Worm (Caenorhabditis elegans) whole organism, mixed stage, embryonic: Measurements from ENCODE around the gene degl-2.
"Not testable (repeated sequence)": the region's sequence is repeated elsewhere in the genome, so short reads cannot be mapped to it uniquely, and the experiment has no call there.

ENCODE experiments used
- M03D4.4 ChIP-seq: sonication (generic microtip); optimal IDR thresholded peaks from 2 replicates; lab custom pipeline; 2017; ENCODE audit warnings: mild to moderate bottlenecking, missing genetic modification characterization, missing compliant biosample characterization
- bed-3 ChIP-seq: fragments of 200-800 bp; sonication (Bioruptor generic); optimal IDR thresholded peaks from 3 replicates; lab custom pipeline; 2018; ENCODE audit warnings: mild to moderate bottlenecking, missing genetic modification characterization, moderate library complexity, missing compliant biosample characterization
- ceh-43 ChIP-seq: fragments of 200-800 bp; sonication (Bioruptor generic); optimal IDR thresholded peaks from 2 replicates; lab custom pipeline; 2018; ENCODE audit warnings: mild to moderate bottlenecking, missing genetic modification characterization, moderate library complexity, missing compliant biosample characterization
- ceh-83 ChIP-seq: fragments of 200-800 bp; sonication (Bioruptor generic); optimal IDR thresholded peaks from 2 replicates; lab custom pipeline; 2018; ENCODE audit warnings: mild to moderate bottlenecking, missing genetic modification characterization, missing compliant biosample characterization
- cnd-1 ChIP-seq: fragments of 200-800 bp; sonication (Bioruptor generic); optimal IDR thresholded peaks from 2 replicates; lab custom pipeline; 2018; ENCODE audit warnings: mild to moderate bottlenecking, missing genetic modification characterization, missing compliant biosample characterization
- elt-1 ChIP-seq: sonication (generic microtip); optimal IDR thresholded peaks from 2 replicates; lab custom pipeline; 2017; ENCODE audit warnings: missing genetic modification characterization, mild to moderate bottlenecking, missing compliant biosample characterization, antibody characterized with exemption, moderate library complexity, borderline replicate concordance; ENCODE audit not compliant: insufficient read depth
- flh-1 ChIP-seq: fragments of 200-800 bp; sonication (Bioruptor generic); optimal IDR thresholded peaks from 2 replicates; lab custom pipeline; 2018; ENCODE audit warnings: mild to moderate bottlenecking, missing genetic modification characterization, moderate library complexity, missing compliant biosample characterization
- ham-2 ChIP-seq: fragments of 200-800 bp; sonication (Bioruptor generic); optimal IDR thresholded peaks from 2 replicates; lab custom pipeline; 2018; ENCODE audit warnings: mild to moderate bottlenecking, missing genetic modification characterization, missing compliant biosample characterization
- lin-13 ChIP-seq: fragments of 150-350 bp; optimal IDR thresholded peaks from 2 replicates; lab custom pipeline; 2014; ENCODE audit warnings: missing biosample characterization, missing genetic modification characterization
- lin-32 ChIP-seq: fragments of 200-800 bp; sonication (Bioruptor generic); optimal IDR thresholded peaks from 2 replicates; lab custom pipeline; 2018; ENCODE audit warnings: mild to moderate bottlenecking, missing genetic modification characterization, missing compliant biosample characterization
- mep-1 ChIP-seq: fragments of 150-350 bp; optimal IDR thresholded peaks from 2 replicates; lab custom pipeline; 2017; ENCODE audit warnings: missing biosample characterization, missing genetic modification reagents, missing genetic modification characterization, inconsistent platforms
- nhr-76 ChIP-seq: sonication (generic microtip); optimal IDR thresholded peaks from 2 replicates; lab custom pipeline; 2017; ENCODE audit warnings: missing biosample characterization, missing genetic modification characterization
- pha-4 ChIP-seq: fragments of 150-350 bp; optimal IDR thresholded peaks from 2 replicates; lab custom pipeline; 2018; ENCODE audit warnings: missing biosample characterization, missing genetic modification reagents, missing genetic modification characterization
- sem-2 ChIP-seq: fragments of 200-800 bp; sonication (Bioruptor generic); optimal IDR thresholded peaks from 2 replicates; lab custom pipeline; 2018; ENCODE audit warnings: mild to moderate bottlenecking, missing genetic modification characterization, missing compliant biosample characterization
- sptf-1 ChIP-seq: sonication (generic microtip); optimal IDR thresholded peaks from 2 replicates; lab custom pipeline; 2017; ENCODE audit warnings: mild to moderate bottlenecking, missing genetic modification characterization, moderate library complexity, missing compliant biosample characterization
- unc-39 ChIP-seq: fragments of 150-350 bp; optimal IDR thresholded peaks from 2 replicates; lab custom pipeline; 2014; ENCODE audit warnings: missing biosample characterization, missing genetic modification characterization
- unc-62 ChIP-seq: fragments of 150-350 bp; optimal IDR thresholded peaks from 2 replicates; lab custom pipeline; 2014; ENCODE audit warnings: missing biosample characterization, missing genetic modification reagents, missing genetic modification characterization
- zip-8 ChIP-seq: fragments of 150-350 bp; optimal IDR thresholded peaks from 2 replicates; lab custom pipeline; 2014; ENCODE audit warnings: missing biosample characterization, missing genetic modification characterization
- ztf-11 ChIP-seq: fragments of 150-350 bp; optimal IDR thresholded peaks from 2 replicates; lab custom pipeline; 2014; ENCODE audit warnings: missing biosample characterization, missing genetic modification characterization

Gene degl-2

DNA sequence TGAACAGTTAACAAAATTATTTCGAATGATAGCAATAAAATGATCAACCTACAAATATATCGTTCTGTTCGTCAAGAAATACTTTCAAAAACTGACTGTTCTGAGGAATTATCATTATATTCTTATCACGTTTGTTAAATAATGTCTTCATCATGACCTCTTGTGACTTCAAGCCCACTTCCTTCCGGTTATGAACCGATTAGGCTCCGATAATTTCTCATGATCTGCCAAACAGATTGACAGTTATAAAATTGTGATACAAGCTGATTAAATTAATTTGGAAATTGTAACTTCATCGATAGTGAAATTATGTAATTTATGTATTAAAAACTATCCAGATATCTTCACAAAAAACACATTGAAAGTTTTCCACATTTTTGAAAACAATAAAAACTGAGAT is 37.6 kb downstream of the degl-2 start, which contains the start of gene ins-8:
Gene ins-8, minus strand, starts transcription at position 101 of the 400 bp plus-strand sequence.
- no peak for TF ChIP-seq flh-1
- TF ChIP-seq unc-39, result no peak
- no peak for TF ChIP-seq ceh-43 (GFP tag; lab: Kevin White, UChicago)

- TF ChIP-seq flh-1 (no peak), ham-2 (GFP tag; lab: Kevin White, UChicago) (no peak), cnd-1 (tag; lab: Kevin White, UChicago) (no peak), ztf-11 (tag; lab: Kevin White, UChicago) (no peak), ceh-83 (no peak), sem-2 (no peak), nhr-76 (tag; lab: Kevin White, UChicago) (no peak)
Observed at ce11 chrIV:9682514-9682913, 39.2 kb downstream of the degl-2 start, which contains the start of gene ins-7. Gene ins-7 (minus strand): TSS chrIV:9682845.

ce11 chrIV:9683433-9683832 is 40.1 kb downstream of the degl-2 start, which contains the start of the genes htas-1 and ZK1251.3:
Gene htas-1 (minus strand): TSS chrIV:9683533.
Gene ZK1251.3 (plus strand): TSS chrIV:9683658.
- TF ChIP-seq elt-1 (tag; lab: Kevin White, UChicago) (no peak), lin-32 (GFP tag; lab: Kevin White, UChicago) (no peak), zip-8 (no peak), flh-1 (no peak), mep-1 (tag; lab: Kevin White, UChicago) (no peak), sem-2 (no peak)
- TF ChIP-seq, all 35 proteins: peak for 0

- TF ChIP-seq unc-62 (GFP tag; lab: Kevin White, UChicago); ham-2 (GFP tag; lab: Kevin White, UChicago); M03D4.4 (tag; lab: Kevin White, UChicago): not testable (repeated sequence)
Observed at ce11 chrIV:9688715-9689114, 45.4 kb downstream of the degl-2 start, which contains the start of gene msp-76. Gene msp-76 (plus strand): TSS chrIV:9689015.

ce11 chrIV:9690644-9691043 is 47.4 kb downstream of the degl-2 start, which contains the start of gene sdz-36:
Gene sdz-36 (plus strand): TSS chrIV:9690944.
- no peak for TF ChIP-seq mep-1 (tag; lab: Kevin White, UChicago)
- no peak for TF ChIP-seq sem-2
- no peak for TF ChIP-seq ham-2 (GFP tag; lab: Kevin White, UChicago)
- no peak for TF ChIP-seq pha-4
- TF ChIP-seq lin-13 (tag; lab: Kevin White, UChicago), result no peak
- no peak for TF ChIP-seq lin-32 (GFP tag; lab: Kevin White, UChicago)
- no peak for TF ChIP-seq unc-62 (GFP tag; lab: Kevin White, UChicago)
- no peak for TF ChIP-seq sptf-1 (tag; lab: Kevin White, UChicago)

ce11 chrIV:9692874-9693273 is 49.6 kb downstream of the degl-2 start, which contains the start of gene twk-9:
Gene twk-9 (plus strand): TSS chrIV:9693174.
- no peak for TF ChIP-seq bed-3 (GFP tag; lab: Kevin White, UChicago)
